Fruit fly (Drosophila melanogaster) whole organism, embryonic: ENCODE results near the gene Arp2.

ENCODE experiments used
- Aef1 ChIP-seq: fragments of 200-800 bp; sonication (Bioruptor generic); IDR thresholded peaks from 3 replicates; pipeline ENCODE4 v1.3.6; 2022; ENCODE audit warnings: missing biosample characterization, missing genetic modification characterization
- Atf-2 ChIP-seq: fragments of 200-800 bp; sonication (Bioruptor generic); optimal IDR thresholded peaks from 2 replicates; lab custom pipeline; 2016; ENCODE audit warnings: missing biosample characterization, missing genetic modification characterization
- CG10209 ChIP-seq: fragments of 200-800 bp; sonication (Bioruptor generic); optimal IDR thresholded peaks from 3 replicates; lab custom pipeline; 2017; ENCODE audit warnings: missing biosample characterization, mild to moderate bottlenecking, missing genetic modification characterization, missing genetic modification reagents
- CG11456 ChIP-seq: fragments of 200-800 bp; sonication (Bioruptor generic); IDR thresholded peaks from 3 replicates; pipeline ENCODE4 v1.3.6; 2022; ENCODE audit warnings: missing biosample characterization, missing genetic modification characterization
- CG11696 ChIP-seq: fragments of 200-800 bp; sonication (Bioruptor generic); IDR thresholded peaks from 2 replicates; pipeline ENCODE4 v1.3.6; 2022; ENCODE audit warnings: missing biosample characterization, missing genetic modification characterization
- CG13123 ChIP-seq: fragments of 200-800 bp; sonication (Bioruptor generic); optimal IDR thresholded peaks from 2 replicates; lab custom pipeline; 2016; ENCODE audit warnings: missing biosample characterization, missing genetic modification characterization
- CG14860 ChIP-seq: fragments of 200-800 bp; sonication (Bioruptor generic); IDR thresholded peaks from 3 replicates; pipeline ENCODE4 v1.3.6; 2022; ENCODE audit warnings: missing biosample characterization, missing genetic modification characterization; ENCODE audit not compliant: partially characterized antibody
- CG15011 ChIP-seq: fragments of 200-800 bp; sonication (Bioruptor generic); optimal IDR thresholded peaks from 3 replicates; lab custom pipeline; 2018; ENCODE audit warnings: missing biosample characterization, mild to moderate bottlenecking, missing genetic modification characterization
- CG17802 ChIP-seq: fragments of 200-800 bp; sonication (Bioruptor generic); optimal IDR thresholded peaks from 2 replicates; lab custom pipeline; 2018; ENCODE audit warnings: missing biosample characterization, mild to moderate bottlenecking, missing genetic modification characterization, moderate library complexity
- CG1832 ChIP-seq: fragments of 200-800 bp; sonication (Bioruptor generic); optimal IDR thresholded peaks from 2 replicates; lab custom pipeline; 2017; ENCODE audit warnings: missing biosample characterization, mild to moderate bottlenecking, missing genetic modification characterization, inconsistent platforms
- CG2116 ChIP-seq: fragments of 200-800 bp; sonication (Bioruptor generic); optimal IDR thresholded peaks from 3 replicates; lab custom pipeline; 2018; ENCODE audit warnings: missing biosample characterization, mild to moderate bottlenecking, missing genetic modification characterization
- CG2678 ChIP-seq: fragments of 200-800 bp; sonication (Bioruptor generic); optimal IDR thresholded peaks from 3 replicates; lab custom pipeline; 2019; ENCODE audit warnings: missing biosample characterization, mild to moderate bottlenecking, missing genetic modification characterization, moderate library complexity
- CG31441 ChIP-seq: fragments of 200-800 bp; sonication (Bioruptor generic); IDR thresholded peaks from 2 replicates; pipeline ENCODE4 v1.3.6; 2022; ENCODE audit warnings: missing biosample characterization, missing genetic modification characterization
- CG34422 ChIP-seq: fragments of 200-800 bp; sonication (Bioruptor generic); IDR thresholded peaks from 3 replicates; pipeline ENCODE4 v1.3.6; 2022; ENCODE audit warnings: missing biosample characterization, missing genetic modification characterization
- CG42726 ChIP-seq: fragments of 200-800 bp; sonication (Bioruptor generic); IDR thresholded peaks from 2 replicates; pipeline ENCODE4 v1.3.6; 2022; ENCODE audit warnings: missing biosample characterization, missing genetic modification characterization; ENCODE audit not compliant: partially characterized antibody
- Dref ChIP-seq: fragments of 200-800 bp; sonication (Bioruptor generic); IDR thresholded peaks from 2 replicates; pipeline ENCODE4 v1.3.6; 2022; ENCODE audit warnings: missing biosample characterization, missing genetic modification characterization
- Drgx ChIP-seq: fragments of 200-800 bp; sonication (Bioruptor generic); IDR thresholded peaks from 2 replicates; pipeline ENCODE4 v1.3.6; 2022; ENCODE audit warnings: missing biosample characterization, missing genetic modification characterization
- HHEX ChIP-seq: fragments of 200-800 bp; sonication (Bioruptor generic); optimal IDR thresholded peaks from 3 replicates; lab custom pipeline; 2017; ENCODE audit warnings: missing biosample characterization, mild to moderate bottlenecking, missing genetic modification characterization, missing genetic modification reagents
- MTF-1 ChIP-seq: fragments of 200-800 bp; sonication (Bioruptor generic); optimal IDR thresholded peaks from 2 replicates; lab custom pipeline; 2018; ENCODE audit warnings: missing biosample characterization, mild to moderate bottlenecking, missing genetic modification characterization, borderline replicate concordance
- Nf-YC ChIP-seq: fragments of 200-800 bp; optimal IDR thresholded peaks from 3 replicates; lab custom pipeline; 2019; ENCODE audit warnings: missing biosample characterization, mild to moderate bottlenecking, missing genetic modification characterization, moderate library complexity
- Spps ChIP-seq: fragments of 200-800 bp; sonication (Bioruptor generic); optimal IDR thresholded peaks from 2 replicates; lab custom pipeline; 2018; ENCODE audit warnings: missing biosample characterization, mild to moderate bottlenecking, missing genetic modification characterization
- Stat92E ChIP-seq, 3 experiments: fragments of >200 bp in 2 of 3; fragments of 200-800 bp in 1 of 3; sonication (Bioruptor generic) in 1 of 3; optimal IDR thresholded peaks; 2 replicates each; lab custom pipeline; 2017 to 2019; ENCODE audit warnings: missing biosample characterization in 3 of 3, missing genetic modification characterization in 3 of 3, mild to moderate bottlenecking in 1 of 3, moderate library complexity in 1 of 3
- ap ChIP-seq: fragments of 200-800 bp; sonication (Bioruptor generic); IDR thresholded peaks from 2 replicates; pipeline ENCODE4 v1.3.6; 2022; ENCODE audit warnings: missing biosample characterization, missing genetic modification characterization
- ato ChIP-seq: fragments of 200-800 bp; sonication (Bioruptor generic); IDR thresholded peaks from 2 replicates; pipeline ENCODE4 v1.3.6; 2022; ENCODE audit warnings: missing biosample characterization, missing genetic modification characterization; ENCODE audit not compliant: partially characterized antibody
- bowl ChIP-seq: fragments of 200-800 bp; sonication (Bioruptor generic); IDR thresholded peaks from 2 replicates; pipeline ENCODE4 v1.3.6; 2022; ENCODE audit warnings: missing biosample characterization, missing genetic modification characterization
- chif ChIP-seq, 2 experiments: fragments of 200-800 bp; sonication (Bioruptor generic); optimal IDR thresholded peaks; 3 replicates each; lab custom pipeline; 2016; ENCODE audit warnings: missing biosample characterization in 2 of 2, missing genetic modification characterization in 2 of 2
- chm ChIP-seq: fragments of 200-800 bp; sonication (Bioruptor generic); IDR thresholded peaks from 2 replicates; pipeline ENCODE4 v1.3.6; 2022; ENCODE audit warnings: missing biosample characterization, missing genetic modification characterization
- ci ChIP-seq: fragments of 200-800 bp; sonication (Bioruptor generic); IDR thresholded peaks from 3 replicates; pipeline ENCODE4 v1.3.6; 2022; ENCODE audit warnings: missing biosample characterization, missing genetic modification characterization
- ewg ChIP-seq: fragments of 200-800 bp; sonication (Bioruptor generic); optimal IDR thresholded peaks from 3 replicates; lab custom pipeline; 2017; ENCODE audit warnings: mild to moderate bottlenecking, missing biosample characterization, missing genetic modification reagents, missing genetic modification characterization
- fd3F ChIP-seq: fragments of 200-800 bp; sonication (Bioruptor generic); optimal IDR thresholded peaks from 2 replicates; lab custom pipeline; 2018; ENCODE audit warnings: missing biosample characterization, mild to moderate bottlenecking, missing genetic modification characterization, moderate library complexity
- gce ChIP-seq: fragments of 200-800 bp; sonication (Bioruptor generic); IDR thresholded peaks from 3 replicates; pipeline ENCODE4 v1.3.6; 2022; ENCODE audit warnings: missing biosample characterization, missing genetic modification characterization
- gem ChIP-seq: fragments of 200-800 bp; sonication (Bioruptor generic); optimal IDR thresholded peaks from 2 replicates; lab custom pipeline; 2019; ENCODE audit warnings: missing biosample characterization, mild to moderate bottlenecking, missing genetic modification characterization, moderate library complexity
- gsb ChIP-seq: fragments of 200-800 bp; sonication (Bioruptor generic); IDR thresholded peaks from 2 replicates; pipeline ENCODE4 v1.3.6; 2022; ENCODE audit warnings: missing biosample characterization, missing genetic modification characterization
- hkb ChIP-seq, 2 experiments: fragments of 200-800 bp in 1 of 2; fragments of >200 bp in 1 of 2; sonication (Bioruptor generic) in 1 of 2; IDR thresholded peaks in 1 of 2; optimal IDR thresholded peaks in 1 of 2; 2 replicates each; pipeline versions ENCODE4 v1.3.6 to Lab custom; 2017 to 2022; ENCODE audit warnings: missing biosample characterization in 1 of 2, missing genetic modification characterization in 1 of 2
- kay ChIP-seq: fragments of 200-800 bp; sonication (Bioruptor generic); optimal IDR thresholded peaks from 2 replicates; lab custom pipeline; 2016; ENCODE audit warnings: missing biosample characterization, missing genetic modification characterization
- knrl ChIP-seq: fragments of 200-800 bp; sonication (Bioruptor generic); IDR thresholded peaks from 3 replicates; pipeline ENCODE4 v1.3.6; 2022; ENCODE audit warnings: missing biosample characterization, missing genetic modification characterization; ENCODE audit not compliant: partially characterized antibody
- lbe ChIP-seq: fragments of 200-800 bp; sonication (Bioruptor generic); optimal IDR thresholded peaks from 2 replicates; lab custom pipeline; 2016; ENCODE audit warnings: missing biosample characterization, mild to moderate bottlenecking, missing genetic modification characterization
- lilli ChIP-seq: fragments of 200-800 bp; sonication (Bioruptor generic); optimal IDR thresholded peaks from 3 replicates; lab custom pipeline; 2016; ENCODE audit warnings: missing biosample characterization, missing genetic modification characterization
- mam ChIP-seq: fragments of 200-800 bp; sonication (Bioruptor generic); optimal IDR thresholded peaks from 3 replicates; lab custom pipeline; 2016; ENCODE audit warnings: missing biosample characterization, missing genetic modification characterization
- onecut ChIP-seq: fragments of 200-800 bp; sonication (Bioruptor generic); IDR thresholded peaks from 2 replicates; pipeline ENCODE4 v1.3.6; 2022; ENCODE audit warnings: missing biosample characterization, missing genetic modification characterization
- phol ChIP-seq: fragments of 200-800 bp; sonication (Bioruptor generic); optimal IDR thresholded peaks from 3 replicates; lab custom pipeline; 2018; ENCODE audit warnings: missing biosample characterization, mild to moderate bottlenecking, missing genetic modification characterization, moderate library complexity
- schlank ChIP-seq: fragments of 200-800 bp; sonication (Bioruptor generic); optimal IDR thresholded peaks from 2 replicates; lab custom pipeline; 2018; ENCODE audit warnings: missing biosample characterization, mild to moderate bottlenecking, missing genetic modification characterization
- sens-2 ChIP-seq: fragments of 200-800 bp; sonication (Bioruptor generic); IDR thresholded peaks from 2 replicates; pipeline ENCODE4 v1.3.6; 2022; ENCODE audit warnings: missing biosample characterization, missing genetic modification characterization
- tx ChIP-seq: fragments of 200-800 bp; sonication (Bioruptor generic); optimal IDR thresholded peaks from 2 replicates; lab custom pipeline; 2016; ENCODE audit warnings: missing biosample characterization, missing genetic modification characterization
- usp ChIP-seq: fragments of >200 bp; optimal IDR thresholded peaks from 2 replicates; lab custom pipeline; 2017; ENCODE audit warnings: missing biosample characterization, missing genetic modification characterization
- zen2 ChIP-seq: fragments of 200-800 bp; sonication (Bioruptor generic); IDR thresholded peaks from 3 replicates; pipeline ENCODE4 v1.3.6; 2022; ENCODE audit warnings: missing biosample characterization, missing genetic modification characterization; ENCODE audit not compliant: partially characterized antibody
- zfh1 ChIP-seq: fragments of 200-800 bp; sonication (Bioruptor generic); IDR thresholded peaks from 3 replicates; pipeline ENCODE4 v1.3.6; 2022; ENCODE audit warnings: missing biosample characterization, missing genetic modification characterization

Arp2 gene

DNA sequence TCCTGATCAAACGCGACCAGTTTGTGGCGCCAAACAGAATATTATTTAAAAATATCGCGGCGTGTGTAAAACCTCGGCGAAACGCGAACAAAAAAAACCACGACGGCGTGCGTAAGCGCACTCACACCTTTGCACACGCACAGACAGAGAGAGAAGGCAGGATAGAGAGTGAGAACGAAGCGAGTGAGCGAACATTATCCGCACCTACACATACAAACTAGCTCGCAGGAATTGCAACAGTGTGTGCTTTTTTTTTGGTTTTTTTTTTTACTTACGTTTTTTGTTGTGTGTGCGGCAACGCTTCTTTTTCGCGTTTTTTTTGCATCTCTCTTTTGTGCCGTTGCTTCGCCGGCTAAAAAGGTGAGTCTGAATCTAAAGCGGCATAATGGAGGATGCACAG, 46.0 kb upstream of the Arp2 start (continued):
- TF ChIP-seq CG1832 (GFP tag; lab: Kevin White, UChicago) (peak; percentile 55), lbe (GFP tag; lab: Kevin White, UChicago) (peak; percentile 60), zen2 (peak; percentile 24; the same call in 1 of the 3 replicates), CG34422 (peak; percentile 29; the same call in 1 of the 3 replicates)
- TF ChIP-seq, all 482 proteins: peak for 15

DNA sequence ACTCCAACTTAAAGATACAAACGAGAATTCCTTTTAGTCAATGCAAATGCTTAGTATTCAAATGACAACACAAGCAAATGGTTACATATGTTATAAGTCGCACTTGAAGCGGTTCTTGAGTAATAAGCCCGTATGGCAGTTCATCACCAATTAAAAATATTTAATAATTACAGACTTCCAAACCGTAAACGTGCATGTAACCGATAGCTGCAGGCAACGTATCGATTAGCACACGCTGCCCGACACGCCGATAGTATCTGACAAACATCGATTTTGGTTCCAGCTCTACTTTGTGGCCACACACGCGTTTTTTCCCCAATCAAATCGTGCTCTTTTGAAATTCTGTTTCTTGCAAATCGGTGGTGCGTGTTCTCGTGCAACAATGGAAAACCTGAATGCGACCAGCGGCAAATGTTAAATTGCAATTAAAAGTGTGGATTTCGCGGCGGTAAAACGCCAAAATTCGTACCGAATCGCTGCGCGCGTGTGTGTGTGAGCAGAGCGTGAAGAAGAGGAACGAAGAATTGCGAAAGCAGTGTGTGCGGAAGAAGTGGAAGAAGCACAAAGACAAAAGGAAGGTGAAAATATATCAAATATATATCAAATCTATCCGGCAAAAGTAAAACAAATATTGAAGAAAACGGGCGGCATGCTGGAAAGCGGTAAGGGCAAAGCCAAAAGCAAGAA, 45.4 kb upstream of the Arp2 start, which contains the start of the genes CG9784 and Nup153:
Gene CG9784 (minus strand): TSS at position 238 of the 687 bp plus-strand sequence.
Gene Nup153 (plus strand): TSS at position 264 of the 687 bp plus-strand sequence.
- TF ChIP-seq Dref (GFP tag; lab: Robert Waterston, UW) (peak; percentile 85), sens-2 (GFP tag; lab: Robert Waterston, UW) (0 out of 2 replicates have a peak, but pooled peaks have one; percentile 18), CG42726 (GFP tag; lab: Robert Waterston, UW) (peak; percentile 89), CG2116 (peak; percentile 32), Atf-2 (GFP tag; lab: Kevin White, UChicago) (no peak), ap (GFP tag; lab: Robert Waterston, UW) (no peak), zfh1 (GFP tag; lab: Robert Waterston, UW) (no peak), ewg (GFP tag; lab: Kevin White, UChicago) (no peak), ato (GFP tag; lab: Robert Waterston, UW) (peak; percentile 93), MTF-1 (GFP tag; lab: Kevin White, UChicago) (no peak), tx (GFP tag; lab: Kevin White, UChicago) (no peak), usp (GFP tag; lab: Kevin White, UChicago) (no peak), hkb (optimal IDR thresholded peaks at IDR 0.05; lab: Kevin White, UChicago) (no peak), hkb (GFP tag; IDR thresholded peaks at IDR 0.05; lab: Robert Waterston, UW) (no peak), zen2 (peak; percentile 94), lbe (GFP tag; lab: Kevin White, UChicago) (no peak), fd3F (GFP tag; lab: Kevin White, UChicago) (no peak), gce (GFP tag; lab: Robert Waterston, UW) (no peak), kay (no peak), gem (tag; lab: Kevin White, UChicago) (no peak), onecut (GFP tag; lab: Robert Waterston, UW) (peak; percentile 26; the same call in 1 of the 2 replicates), CG10209 (GFP tag; lab: Kevin White, UChicago) (no peak), Nf-YC (peak; percentile 48), chm (GFP tag; lab: Robert Waterston, UW) (no peak), gsb (GFP tag; lab: Robert Waterston, UW) (no peak), schlank (tag; lab: Kevin White, UChicago) (no peak), Stat92E (GFP tag; optimal IDR thresholded peaks at IDR 0.05; lab: Kevin White, UChicago) (no peak), lilli (GFP tag; lab: Kevin White, UChicago) (no peak), CG31441 (GFP tag; lab: Robert Waterston, UW) (no peak), CG15011 (no peak), knrl (peak; percentile 96), ci (GFP tag; lab: Robert Waterston, UW) (0 out of 3 replicates have a peak, but pooled peaks have one; percentile 8), CG11696 (GFP tag; lab: Robert Waterston, UW) (no peak), CG2678 (tag; lab: Kevin White, UChicago) (no peak), phol (tag; lab: Kevin White, UChicago) (no peak), chif (GFP tag; optimal IDR thresholded peaks at IDR 0.05; lab: Kevin White, UChicago) (no peak), CG17802 (tag; lab: Kevin White, UChicago) (no peak), mam (GFP tag; lab: Kevin White, UChicago) (no peak), Aef1 (GFP tag; lab: Robert Waterston, UW) (no peak), Spps (no peak), bowl (GFP tag; lab: Robert Waterston, UW) (no peak), CG13123 (no peak), HHEX (GFP tag; lab: Kevin White, UChicago) (no peak), CG11456 (no peak), CG14860 (GFP tag; lab: Robert Waterston, UW) (peak; percentile 94), Drgx (GFP tag; lab: Robert Waterston, UW) (no peak)
